Worm (Caenorhabditis elegans): ENCODE results near the gene spin-3.

Gene spin-3

ce11 chrX:13104966-13105365 lies 25.1 kb upstream of the spin-3 start, which contains the start of gene F17H10.1:
TSS of gene F17H10.1 (plus strand) at chrX:13105241.
- peak; percentile 18 for TF ChIP-seq F13C5.2 (tag; optimal IDR thresholded peaks at IDR 0.05)
- TF ChIP-seq hmbx-1 (tag; optimal IDR thresholded peaks at IDR 0.05), result no peak
- no peak for TF ChIP-seq tra-4 (tag; optimal IDR thresholded peaks at IDR 0.05)
- no peak for TF ChIP-seq scrt-1 (GFP tag; IDR thresholded peaks at IDR 0.05)
- TF ChIP-seq hmg-4 (GFP tag; optimal IDR thresholded peaks at IDR 0.05), result peak; percentile 20
- TF ChIP-seq ama-1 (optimal IDR thresholded peaks at IDR 0.05), result no peak
- no peak for TF ChIP-seq pes-1 (GFP tag; IDR thresholded peaks at IDR 0.05)
- peak; percentile 42; the same call in 1 of the 2 replicates for TF ChIP-seq tbx-37 (GFP tag; conservative IDR thresholded peaks at IDR 0.05)

- TF ChIP-seq ceh-36 (tag; optimal IDR thresholded peaks at IDR 0.05), result no peak
- TF ChIP-seq flt-1 (GFP tag; IDR thresholded peaks at IDR 0.05), result no peak
- TF ChIP-seq tra-4 (tag; optimal IDR thresholded peaks at IDR 0.05), result no peak
- TF ChIP-seq tbx-11 (GFP tag; IDR thresholded peaks at IDR 0.05), result no peak
- TF ChIP-seq sea-1 (GFP tag; conservative IDR thresholded peaks at IDR 0.05), result no peak
- no peak for TF ChIP-seq F13C5.2 (tag; optimal IDR thresholded peaks at IDR 0.05)
- TF ChIP-seq B0310.2 (tag; optimal IDR thresholded peaks at IDR 0.05), result no peak
- no peak for TF ChIP-seq hmbx-1 (tag; optimal IDR thresholded peaks at IDR 0.05)
These were observed 23.8 kb upstream of the spin-3 start for ce11 chrX:13106177-13106761.

DNA sequence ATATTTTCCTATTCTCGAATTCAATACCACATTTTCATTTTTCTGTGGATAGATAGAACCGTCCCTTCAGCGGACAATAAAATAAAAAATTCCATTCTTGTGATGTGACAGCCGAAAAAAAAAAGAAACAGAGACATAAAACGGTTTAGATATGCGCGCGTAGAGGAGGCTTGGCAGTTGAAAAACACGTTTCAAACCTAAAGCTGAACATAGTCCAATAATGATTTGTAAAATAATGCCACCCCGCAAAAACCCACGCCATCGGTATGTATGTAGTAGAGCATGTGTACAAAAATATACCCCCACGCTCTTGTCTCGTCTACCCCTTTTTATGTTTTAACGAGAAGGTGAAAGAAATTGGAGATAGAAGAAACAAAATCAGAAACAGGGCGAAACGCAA lies 21.4 kb upstream of the spin-3 start:
- TF ChIP-seq hnd-1 (tag; optimal IDR thresholded peaks at IDR 0.05), result no peak
- no peak for TF ChIP-seq ama-1 (optimal IDR thresholded peaks at IDR 0.05)
- no peak for TF ChIP-seq ceh-36 (tag; optimal IDR thresholded peaks at IDR 0.05)
- TF ChIP-seq ceh-13 (GFP tag; optimal IDR thresholded peaks at IDR 0.05), result no peak
- no peak for TF ChIP-seq tbx-37 (GFP tag; conservative IDR thresholded peaks at IDR 0.05)
- no peak for TF ChIP-seq flt-1 (GFP tag; IDR thresholded peaks at IDR 0.05)
- no peak for TF ChIP-seq tra-4 (tag; optimal IDR thresholded peaks at IDR 0.05)
- TF ChIP-seq scrt-1 (GFP tag; IDR thresholded peaks at IDR 0.05), result no peak

ce11 chrX:13110004-13110403 lies 20.0 kb upstream of the spin-3 start:
- no peak for TF ChIP-seq ets-7 (tag; optimal IDR thresholded peaks at IDR 0.05)
- TF ChIP-seq F13C5.2 (tag; optimal IDR thresholded peaks at IDR 0.05), result no peak
- no peak for TF ChIP-seq ama-1 (optimal IDR thresholded peaks at IDR 0.05)
- no peak for TF ChIP-seq tra-4 (tag; optimal IDR thresholded peaks at IDR 0.05)
- TF ChIP-seq pes-1 (GFP tag; IDR thresholded peaks at IDR 0.05), result no peak
- no peak for TF ChIP-seq tbx-37 (GFP tag; conservative IDR thresholded peaks at IDR 0.05)

DNA sequence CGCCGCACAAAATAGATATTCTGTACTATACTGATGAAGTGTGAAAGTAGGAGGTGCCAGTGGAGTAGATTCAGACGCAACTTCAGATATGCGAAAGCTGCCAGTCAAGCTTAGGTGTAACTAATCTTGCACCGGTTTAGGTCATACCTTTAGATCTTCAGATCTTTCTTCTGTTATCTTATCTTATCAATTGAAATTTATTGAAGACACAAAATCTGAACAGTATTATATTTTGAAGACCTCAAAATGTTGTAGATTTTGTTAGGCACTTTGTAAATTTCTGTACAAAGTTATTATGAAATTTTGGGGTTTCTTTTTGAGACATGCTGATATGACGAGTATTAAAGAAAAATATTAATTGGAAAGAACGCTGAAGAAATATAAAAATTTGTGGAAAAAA lies 17.4 kb upstream of the spin-3 start:
- no peak for TF ChIP-seq aly-1 (tag; optimal IDR thresholded peaks at IDR 0.05)
- TF ChIP-seq ama-1 (optimal IDR thresholded peaks at IDR 0.05), result no peak
- no peak for TF ChIP-seq flt-1 (GFP tag; IDR thresholded peaks at IDR 0.05)
- no peak for TF ChIP-seq sea-1 (GFP tag; conservative IDR thresholded peaks at IDR 0.05)
- no peak for TF ChIP-seq hmbx-1 (tag; optimal IDR thresholded peaks at IDR 0.05)
- no peak for TF ChIP-seq B0310.2 (tag; optimal IDR thresholded peaks at IDR 0.05)
- no peak for TF ChIP-seq pes-1 (GFP tag; IDR thresholded peaks at IDR 0.05)
- no peak for TF ChIP-seq ceh-13 (GFP tag; optimal IDR thresholded peaks at IDR 0.05)
- no peak for TF ChIP-seq ets-7 (tag; optimal IDR thresholded peaks at IDR 0.05)
- TF ChIP-seq tbx-11 (GFP tag; IDR thresholded peaks at IDR 0.05), result no peak
- TF ChIP-seq tra-4 (tag; optimal IDR thresholded peaks at IDR 0.05), result no peak

- TF ChIP-seq scrt-1 (GFP tag; IDR thresholded peaks at IDR 0.05), result no peak
- no peak for TF ChIP-seq sea-1 (GFP tag; conservative IDR thresholded peaks at IDR 0.05)
- no peak for TF ChIP-seq hmbx-1 (tag; optimal IDR thresholded peaks at IDR 0.05)
- no peak for TF ChIP-seq ceh-13 (GFP tag; optimal IDR thresholded peaks at IDR 0.05)
- TF ChIP-seq ceh-36 (tag; optimal IDR thresholded peaks at IDR 0.05), result no peak
- TF ChIP-seq B0310.2 (tag; optimal IDR thresholded peaks at IDR 0.05), result no peak
- TF ChIP-seq flt-1 (GFP tag; IDR thresholded peaks at IDR 0.05), result no peak
These were observed 16.6 kb upstream of the spin-3 start, which contains the start of gene F17H10.2 for ce11 chrX:13113457-13113856. TSS of gene F17H10.2 (plus strand) at chrX:13113772.

- no peak for TF ChIP-seq F13C5.2 (tag; optimal IDR thresholded peaks at IDR 0.05)
- TF ChIP-seq aly-1 (tag; optimal IDR thresholded peaks at IDR 0.05), result no peak
- no peak for TF ChIP-seq ama-1 (optimal IDR thresholded peaks at IDR 0.05)
- no peak for TF ChIP-seq tbx-11 (GFP tag; IDR thresholded peaks at IDR 0.05)
- no peak for TF ChIP-seq flt-1 (GFP tag; IDR thresholded peaks at IDR 0.05)
- TF ChIP-seq sea-1 (GFP tag; conservative IDR thresholded peaks at IDR 0.05), result no peak
- TF ChIP-seq hmbx-1 (tag; optimal IDR thresholded peaks at IDR 0.05), result no peak
- TF ChIP-seq ceh-36 (tag; optimal IDR thresholded peaks at IDR 0.05), result no peak
- no peak for TF ChIP-seq hmg-4 (GFP tag; optimal IDR thresholded peaks at IDR 0.05)
- no peak for TF ChIP-seq tbx-37 (GFP tag; conservative IDR thresholded peaks at IDR 0.05)
- TF ChIP-seq B0310.2 (tag; optimal IDR thresholded peaks at IDR 0.05), result no peak
- TF ChIP-seq ceh-13 (GFP tag; optimal IDR thresholded peaks at IDR 0.05), result no peak
These were observed 14.4 kb upstream of the spin-3 start for ce11 chrX:13115694-13116093.

DNA sequence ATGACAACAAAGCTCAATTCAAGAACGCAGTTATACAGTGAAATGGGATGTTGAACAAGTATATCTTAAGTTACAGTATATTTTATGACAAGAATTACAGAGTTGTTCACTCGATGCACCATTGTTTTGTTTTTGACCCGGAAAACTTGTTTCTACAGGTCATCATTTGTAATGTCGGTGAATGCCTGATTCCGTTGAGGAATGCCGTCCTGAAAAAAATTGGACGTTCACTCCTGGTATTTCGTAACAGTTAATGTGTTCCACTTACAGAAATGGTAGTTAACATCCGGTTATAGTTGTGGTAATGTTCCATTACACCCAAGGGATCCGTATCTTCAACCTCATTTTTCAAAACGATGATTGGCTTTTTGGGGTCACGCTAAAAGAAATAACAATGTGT lies 13.7 kb upstream of the spin-3 start:
- TF ChIP-seq aly-1 (tag; optimal IDR thresholded peaks at IDR 0.05) (no peak), flt-1 (GFP tag; IDR thresholded peaks at IDR 0.05) (no peak), tra-4 (tag; optimal IDR thresholded peaks at IDR 0.05) (no peak), pes-1 (GFP tag; IDR thresholded peaks at IDR 0.05) (no peak)

DNA sequence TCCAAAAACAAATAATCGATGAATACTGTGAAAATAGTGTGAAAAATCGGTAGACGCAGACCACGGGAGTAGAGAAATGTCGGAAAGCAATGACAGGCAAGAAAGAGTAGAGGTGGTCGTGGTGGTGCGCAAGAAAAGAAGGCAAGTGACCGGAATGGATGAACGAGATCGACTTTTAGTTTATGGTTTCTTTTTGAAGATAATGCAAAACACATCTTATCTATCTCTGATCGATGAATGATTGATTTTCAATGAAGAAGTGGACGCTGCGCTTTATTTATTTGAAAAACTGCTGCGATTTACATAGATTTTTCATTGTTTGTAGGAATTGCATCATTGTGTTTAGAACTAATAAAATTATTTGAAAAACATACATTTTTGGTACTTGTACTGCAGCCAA lies 10.1 kb upstream of the spin-3 start:
- TF ChIP-seq flt-1 (GFP tag; IDR thresholded peaks at IDR 0.05), result no peak
- no peak for TF ChIP-seq hnd-1 (tag; optimal IDR thresholded peaks at IDR 0.05)
- TF ChIP-seq aly-1 (tag; optimal IDR thresholded peaks at IDR 0.05), result no peak
- no peak for TF ChIP-seq tra-4 (tag; optimal IDR thresholded peaks at IDR 0.05)
- no peak for TF ChIP-seq ceh-13 (GFP tag; optimal IDR thresholded peaks at IDR 0.05)
- no peak for TF ChIP-seq tbx-11 (GFP tag; IDR thresholded peaks at IDR 0.05)
